Worm (Caenorhabditis elegans) whole organism, early embryonic: ENCODE measurements around the gene cyc-2.2.

ENCODE experiments used
- F13C5.2 ChIP-seq: sonication (generic microtip); optimal IDR thresholded peaks from 2 replicates; lab custom pipeline; 2017; ENCODE audit warnings: mild to moderate bottlenecking, missing genetic modification characterization, inconsistent platforms, missing compliant biosample characterization
- aly-1 ChIP-seq: sonication (generic microtip); optimal IDR thresholded peaks from 2 replicates; lab custom pipeline; 2016; ENCODE audit warnings: missing genetic modification characterization, missing compliant biosample characterization
- ama-1 ChIP-seq: fragments of 150-350 bp; optimal IDR thresholded peaks from 2 replicates; lab custom pipeline; 2014
- ceh-13 ChIP-seq: fragments of 200-800 bp; sonication (Bioruptor generic); optimal IDR thresholded peaks from 2 replicates; lab custom pipeline; 2018; ENCODE audit warnings: mild to moderate bottlenecking, missing genetic modification characterization, missing compliant biosample characterization
- hmbx-1 ChIP-seq: sonication (generic microtip); optimal IDR thresholded peaks from 2 replicates; lab custom pipeline; 2016; ENCODE audit warnings: mild to moderate bottlenecking, missing genetic modification characterization, missing compliant biosample characterization
- hmg-4 ChIP-seq: fragments of 200-800 bp; sonication (Bioruptor generic); optimal IDR thresholded peaks from 2 replicates; lab custom pipeline; 2018; ENCODE audit warnings: mild to moderate bottlenecking, missing genetic modification characterization, missing compliant biosample characterization
- scrt-1 ChIP-seq: fragments of 200-800 bp; sonication (Bioruptor generic); IDR thresholded peaks from 2 replicates; pipeline ENCODE4 v1.3.6; 2022; ENCODE audit warnings: missing genetic modification characterization, missing compliant biosample characterization
- sea-1 ChIP-seq: fragments of 200-800 bp; sonication (Bioruptor generic); conservative IDR thresholded peaks from 2 replicates; pipeline ENCODE4 v1.3.6; 2022; ENCODE audit warnings: missing genetic modification characterization, missing compliant biosample characterization
- tra-4 ChIP-seq: sonication (generic microtip); optimal IDR thresholded peaks from 2 replicates; lab custom pipeline; 2017; ENCODE audit warnings: missing genetic modification characterization, missing compliant biosample characterization

- no peak for TF ChIP-seq tra-4 (tag; lab: Kevin White, UChicago)
- TF ChIP-seq ama-1 (lab: Kevin White, UChicago) = no peak
- TF ChIP-seq hmg-4 = no peak
- TF ChIP-seq aly-1 (tag; lab: Kevin White, UChicago) = no peak
- no peak for TF ChIP-seq sea-1 (GFP tag; lab: Robert Waterston, UW)
- no peak for TF ChIP-seq F13C5.2 (tag; lab: Kevin White, UChicago)
- TF ChIP-seq scrt-1 (GFP tag; lab: Robert Waterston, UW) = no peak
- TF ChIP-seq hmbx-1 (tag; lab: Kevin White, UChicago) = no peak
- no peak for TF ChIP-seq ceh-13 (GFP tag; lab: Kevin White, UChicago)
Measured at ce11 chrV:12634050-12634449, 22.0 kb upstream of the cyc-2.2 start.
